Fruit fly (Drosophila melanogaster) whole organism, larva: ENCODE data around the gene CG46281.

Source experiments
- noc ChIP-seq: fragments of 200-800 bp; sonication (Bioruptor generic); optimal IDR thresholded peaks from 3 replicates; lab custom pipeline; 2019; ENCODE audit warnings: missing biosample characterization, mild to moderate bottlenecking, missing genetic modification characterization, moderate library complexity

Gene CG46281

dm6 chr3R:13051298-13051723, 21.2 kb upstream of the CG46281 start, which contains the start of gene CG7966:
CG7966 (minus strand) TSS chr3R:13051453.
- peak; percentile 59 for TF ChIP-seq noc (tag; lab: Kevin White, UChicago)

dm6 chr3R:13047431-13047830, 17.3 kb upstream of the CG46281 start, which contains the start of gene CG31157:
CG31157 (plus strand) TSS chr3R:13047731.
- TF ChIP-seq noc (tag; lab: Kevin White, UChicago) = no peak

dm6 chr3R:13044459-13044858, 14.4 kb upstream of the CG46281 start, which contains the start of gene Hsc70-2:
Hsc70-2 (plus strand) TSS chr3R:13044759.
- no peak for TF ChIP-seq noc (tag; lab: Kevin White, UChicago)

- TF ChIP-seq noc (tag; lab: Kevin White, UChicago) = no peak
Observed at dm6 chr3R:13043857-13044256, 13.8 kb upstream of the CG46281 start, which contains the start of gene CG45122. CG45122 (plus strand) TSS chr3R:13044157.

dm6 chr3R:13042258-13043032, 12.3 kb upstream of the CG46281 start, which contains the start of gene snk:
snk (minus strand) TSS chr3R:13042770.
- no peak for TF ChIP-seq noc (tag; lab: Kevin White, UChicago)

dm6 chr3R:13041750-13042149, 11.6 kb upstream of the CG46281 start, which contains the start of gene CG11670:
CG11670 (plus strand) TSS chr3R:13042050.
- TF ChIP-seq noc (tag; lab: Kevin White, UChicago) = no peak

- no peak for TF ChIP-seq noc (tag; lab: Kevin White, UChicago)
Observed at dm6 chr3R:13039037-13039583, 9.0 kb upstream of the CG46281 start.

- TF ChIP-seq noc (tag; lab: Kevin White, UChicago) = no peak
Observed at dm6 chr3R:13038075-13038474, 8.0 kb upstream of the CG46281 start, which contains the start of gene CG11668. CG11668 (plus strand) TSS chr3R:13038375.

- TF ChIP-seq noc (tag; lab: Kevin White, UChicago) = no peak
Observed at dm6 chr3R:13036064-13036463, 6.0 kb upstream of the CG46281 start.

- no peak for TF ChIP-seq noc (tag; lab: Kevin White, UChicago)
Observed at dm6 chr3R:13033670-13034069, 3.6 kb upstream of the CG46281 start.

- TF ChIP-seq noc (tag; lab: Kevin White, UChicago) = peak; percentile 64
Observed at dm6 chr3R:13032975-13033445, 2.9 kb upstream of the CG46281 start.

- no peak for TF ChIP-seq noc (tag; lab: Kevin White, UChicago)
Observed at dm6 chr3R:13032323-13032722, 2.2 kb upstream of the CG46281 start, which contains the start of gene ry. ry (plus strand) TSS chr3R:13032528.

- TF ChIP-seq noc (tag; lab: Kevin White, UChicago) = no peak
Observed at dm6 chr3R:13018995-13019394, 11.1 kb downstream of the CG46281 start.

- peak; percentile 45 for TF ChIP-seq noc (tag; lab: Kevin White, UChicago)
Observed at dm6 chr3R:13018284-13018900, 11.7 kb downstream of the CG46281 start.

- no peak for TF ChIP-seq noc (tag; lab: Kevin White, UChicago)
Observed at dm6 chr3R:13017623-13018036, 12.5 kb downstream of the CG46281 start.
